Fruit fly (Drosophila melanogaster): Measurements from ENCODE around the gene yip2.

yip2 gene

DNA sequence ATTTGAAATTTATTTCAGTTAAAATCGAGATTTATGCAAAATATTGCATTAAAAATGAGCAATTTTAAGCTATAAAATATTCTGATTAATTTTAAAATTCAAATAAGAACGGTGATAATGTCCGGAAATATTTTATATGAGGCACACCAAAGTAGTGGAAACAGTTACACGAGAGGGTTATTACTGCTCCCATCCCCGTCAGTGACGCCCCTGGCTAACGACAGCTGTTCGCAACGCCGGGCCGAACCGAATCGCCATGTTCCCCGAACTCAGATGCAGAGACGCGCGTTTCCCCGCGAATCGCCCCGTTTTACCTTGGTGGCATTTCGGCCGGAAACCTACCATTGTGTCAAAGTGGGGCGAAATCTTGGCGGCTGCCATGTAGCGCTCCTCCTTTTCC is 3.3 kb upstream of the yip2 start (continued):
- TF ChIP-seq CG8924 (tag; optimal IDR thresholded peaks at IDR 0.05), result no peak
- no peak for TF ChIP-seq amos (GFP tag; IDR thresholded peaks at IDR 0.05; ENCODE audit: partially characterized antibody)
- no peak for TF ChIP-seq gcm (GFP tag; optimal IDR thresholded peaks at IDR 0.05)
- TF ChIP-seq gsb (GFP tag; IDR thresholded peaks at IDR 0.05), result no peak
- peak; percentile 24 for TF ChIP-seq NfI (GFP tag; optimal IDR thresholded peaks at IDR 0.05)
- TF ChIP-seq stwl (tag; optimal IDR thresholded peaks at IDR 0.05), result no peak
- no peak for TF ChIP-seq onecut (GFP tag; IDR thresholded peaks at IDR 0.05)
- no peak; the same call in 1 of the 2 replicates for TF ChIP-seq CG9215 (GFP tag; IDR thresholded peaks at IDR 0.05)
- no peak for TF ChIP-seq Bteb2 (GFP tag; optimal IDR thresholded peaks at IDR 0.05)
- TF ChIP-seq sisA (GFP tag; IDR thresholded peaks at IDR 0.05), result peak; percentile 36; the same call in 1 of the 2 replicates
- no peak for TF ChIP-seq emc (GFP tag; optimal IDR thresholded peaks at IDR 0.05)
- TF ChIP-seq Lhr (GFP tag; optimal IDR thresholded peaks at IDR 0.05), result no peak
- TF ChIP-seq CG8944 (GFP tag; optimal IDR thresholded peaks at IDR 0.05), result no peak
- no peak for TF ChIP-seq Hr3 (GFP tag; optimal IDR thresholded peaks at IDR 0.05)
- no peak for TF ChIP-seq h (optimal IDR thresholded peaks at IDR 0.05)
- TF ChIP-seq CG14014 (GFP tag; IDR thresholded peaks at IDR 0.05), result no peak
- no peak for TF ChIP-seq Trl (optimal IDR thresholded peaks at IDR 0.05)
- peak; percentile 38 for TF ChIP-seq Trl (GFP tag; optimal IDR thresholded peaks at IDR 0.05)
- peak; percentile 17; the same call in 1 of the 2 replicates for TF ChIP-seq ham (GFP tag; IDR thresholded peaks at IDR 0.05)
- no peak for TF ChIP-seq CG18476 (GFP tag; optimal IDR thresholded peaks at IDR 0.05)
- no peak for TF ChIP-seq CG3065 (GFP tag; optimal IDR thresholded peaks at IDR 0.05)
- no peak for TF ChIP-seq Spps (tag; optimal IDR thresholded peaks at IDR 0.05)
- TF ChIP-seq CG18599 (GFP tag; optimal IDR thresholded peaks at IDR 0.05), result no peak
- no peak for TF ChIP-seq HmgZ (tag; optimal IDR thresholded peaks at IDR 0.05)
- no peak for TF ChIP-seq CG6854 (GFP tag; optimal IDR thresholded peaks at IDR 0.05)
- TF ChIP-seq Dad (GFP tag; optimal IDR thresholded peaks at IDR 0.05), result no peak
- TF ChIP-seq Taf1 (GFP tag; IDR thresholded peaks at IDR 0.05), result no peak
- no peak for TF ChIP-seq CG4854 (GFP tag; optimal IDR thresholded peaks at IDR 0.05)
- TF ChIP-seq Awh (GFP tag; IDR thresholded peaks at IDR 0.05), result no peak
- no peak for TF ChIP-seq CG31365 (tag; optimal IDR thresholded peaks at IDR 0.05)
- no peak for TF ChIP-seq cg (GFP tag; optimal IDR thresholded peaks at IDR 0.05)
- TF ChIP-seq Doc3 (GFP tag; IDR thresholded peaks at IDR 0.05; ENCODE audit: partially characterized antibody), result no peak
- TF ChIP-seq Hr51 (GFP tag; optimal IDR thresholded peaks at IDR 0.05), result no peak
- no peak for TF ChIP-seq Six4 (GFP tag; optimal IDR thresholded peaks at IDR 0.05)
- TF ChIP-seq gro (GFP tag; optimal IDR thresholded peaks at IDR 0.05), result no peak
- TF ChIP-seq dpn (GFP tag; optimal IDR thresholded peaks at IDR 0.05), result peak; percentile 26 to 36
- TF ChIP-seq MTF-1 (GFP tag; optimal IDR thresholded peaks at IDR 0.05; ENCODE audit: borderline replicate concordance), result no peak
- TF ChIP-seq CG1024 (GFP tag; IDR thresholded peaks at IDR 0.05), result no peak
- TF ChIP-seq Meics (GFP tag; optimal IDR thresholded peaks at IDR 0.05), result peak; percentile 12
- TF ChIP-seq sug (tag; optimal IDR thresholded peaks at IDR 0.05), result peak; percentile 7
- no peak for TF ChIP-seq CG17802 (tag; optimal IDR thresholded peaks at IDR 0.05)
- TF ChIP-seq pum (GFP tag; optimal IDR thresholded peaks at IDR 0.05), result no peak
- no peak for TF ChIP-seq CG12219 (GFP tag; optimal IDR thresholded peaks at IDR 0.05)
- no peak for TF ChIP-seq Mrtf (GFP tag; IDR thresholded peaks at IDR 0.05)
- no peak for TF ChIP-seq hb (GFP tag; IDR thresholded peaks at IDR 0.05; ENCODE audit: partially characterized antibody)
- no peak for TF ChIP-seq CG34376 (GFP tag; optimal IDR thresholded peaks at IDR 0.05)
- peak; percentile 3 for TF ChIP-seq Hmr (GFP tag; optimal IDR thresholded peaks at IDR 0.05)
- TF ChIP-seq CG30403 (GFP tag; optimal IDR thresholded peaks at IDR 0.05), result peak; percentile 9
- TF ChIP-seq tgo (GFP tag; IDR thresholded peaks at IDR 0.05), result peak; percentile 37; the same call in 1 of the 3 replicates
- TF ChIP-seq nerfin-1 (tag; optimal IDR thresholded peaks at IDR 0.05), result no peak
- no peak for TF ChIP-seq hbn (GFP tag; IDR thresholded peaks at IDR 0.05; ENCODE audit: partially characterized antibody)
- TF ChIP-seq CG11504 (tag; optimal IDR thresholded peaks at IDR 0.05), result peak; percentile 31

Measured in whole organism, embryonic.